Fruit fly (Drosophila melanogaster) whole organism, pupa: Measurements from ENCODE around the gene IntS10.

Source experiments
- CG10348 ChIP-seq: fragments of 200-800 bp; sonication (Bioruptor generic); IDR thresholded peaks from 2 replicates; pipeline ENCODE4 v1.3.6; 2022; ENCODE audit warnings: missing biosample characterization, missing genetic modification characterization
- CG9948 ChIP-seq: fragments of 200-800 bp; sonication (Bioruptor generic); optimal IDR thresholded peaks from 2 replicates; lab custom pipeline; 2018; ENCODE audit warnings: missing biosample characterization, mild to moderate bottlenecking, missing genetic modification characterization, moderate library complexity

DNA sequence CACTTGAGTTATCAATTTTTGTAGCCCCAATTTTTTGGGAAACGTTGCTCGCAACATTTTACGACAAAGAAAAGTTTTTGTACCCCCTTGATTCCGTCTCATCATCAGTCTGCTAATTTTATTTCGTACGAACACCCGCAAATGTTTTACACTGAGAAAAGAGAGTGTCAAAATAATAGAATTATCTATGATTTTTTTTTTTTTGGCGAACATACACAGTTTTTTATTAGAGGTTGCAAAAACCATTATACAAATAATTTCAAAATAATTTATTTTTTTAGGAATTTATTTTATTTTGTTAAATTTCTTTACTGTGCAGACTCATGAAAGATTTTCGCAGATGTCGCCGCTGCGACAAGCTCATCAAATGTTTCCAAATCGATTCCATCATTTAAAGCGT lies 8.0 kb upstream of the IntS10 start:
- TF ChIP-seq CG10348 (GFP tag; lab: Robert Waterston, UW) (no peak), CG9948 (tag; lab: Kevin White, UChicago) (no peak)
